Worm (Caenorhabditis elegans) whole organism, L3 larva: ENCODE measurements around the gene F26C11.3.

Source experiments
- aly-2 ChIP-seq: fragments of 150-350 bp; optimal IDR thresholded peaks from 2 replicates; lab custom pipeline; 2014; ENCODE audit warnings: missing biosample characterization, missing genetic modification characterization
- ama-1 ChIP-seq: fragments of 150-350 bp; optimal IDR thresholded peaks from 2 replicates; lab custom pipeline; 2018
- ceh-16 ChIP-seq: sonication (generic microtip); optimal IDR thresholded peaks from 2 replicates; lab custom pipeline; 2017; ENCODE audit warnings: missing biosample characterization, missing genetic modification characterization
- ceh-28 ChIP-seq: fragments of 150-350 bp; optimal IDR thresholded peaks from 2 replicates; lab custom pipeline; 2014; ENCODE audit warnings: missing biosample characterization, missing genetic modification reagents, missing genetic modification characterization
- ceh-82 ChIP-seq: fragments of 150-350 bp; optimal IDR thresholded peaks from 2 replicates; lab custom pipeline; 2014; ENCODE audit warnings: missing biosample characterization, missing genetic modification characterization
- ceh-9 ChIP-seq: sonication (generic microtip); optimal IDR thresholded peaks from 2 replicates; lab custom pipeline; 2018; ENCODE audit warnings: missing biosample characterization, missing genetic modification characterization
- daf-12 ChIP-seq: fragments of 150-350 bp; optimal IDR thresholded peaks from 2 replicates; lab custom pipeline; 2014; ENCODE audit warnings: missing biosample characterization, missing genetic modification reagents, missing genetic modification characterization
- egl-5 ChIP-seq: fragments of 150-350 bp; optimal IDR thresholded peaks from 2 replicates; lab custom pipeline; 2017; ENCODE audit warnings: missing biosample characterization, missing genetic modification reagents, missing genetic modification characterization, inconsistent platforms
- elt-3 ChIP-seq, 3 experiments: fragments of 150-350 bp in 1 of 3; sonication (generic microtip) in 2 of 3; optimal IDR thresholded peaks; 2 replicates in 2 of 3; 4 replicates in 1 of 3; lab custom pipeline; 2014 to 2017; ENCODE audit warnings: missing biosample characterization in 3 of 3, missing genetic modification characterization in 3 of 3
- eor-1 ChIP-seq, 2 experiments: fragments of 150-350 bp; optimal IDR thresholded peaks; 2 replicates each; lab custom pipeline; 2014 to 2018; ENCODE audit warnings: missing biosample characterization in 2 of 2, missing genetic modification characterization in 2 of 2
- fkh-10 ChIP-seq: sonication (generic microtip); optimal IDR thresholded peaks from 2 replicates; lab custom pipeline; 2017; ENCODE audit warnings: missing biosample characterization, missing genetic modification reagents, missing genetic modification characterization
- fkh-2 ChIP-seq: fragments of 150-350 bp; optimal IDR thresholded peaks from 2 replicates; lab custom pipeline; 2014; ENCODE audit warnings: missing biosample characterization, missing genetic modification reagents, missing genetic modification characterization
- hmg-11 ChIP-seq: sonication (generic microtip); optimal IDR thresholded peaks from 2 replicates; lab custom pipeline; 2016; ENCODE audit warnings: missing genetic modification characterization, missing compliant biosample characterization
- jun-1 ChIP-seq: fragments of 150-350 bp; optimal IDR thresholded peaks from 2 replicates; lab custom pipeline; 2014; ENCODE audit warnings: missing biosample characterization, missing genetic modification reagents, missing genetic modification characterization
- lin-15B ChIP-seq: fragments of 150-350 bp; optimal IDR thresholded peaks from 2 replicates; lab custom pipeline; 2014; ENCODE audit warnings: missing biosample characterization, missing genetic modification characterization
- lsy-12 ChIP-seq: sonication (generic microtip); optimal IDR thresholded peaks from 2 replicates; lab custom pipeline; 2016; ENCODE audit warnings: mild to moderate bottlenecking, missing genetic modification characterization, missing compliant biosample characterization
- mdl-1 ChIP-seq: fragments of 150-350 bp; optimal IDR thresholded peaks from 2 replicates; lab custom pipeline; 2014; ENCODE audit warnings: missing biosample characterization, missing genetic modification characterization
- nfya-1 ChIP-seq: sonication (generic microtip); optimal IDR thresholded peaks from 2 replicates; lab custom pipeline; 2017; ENCODE audit warnings: missing genetic modification characterization, mild to moderate bottlenecking, missing compliant biosample characterization, antibody characterized with exemption, moderate library complexity; ENCODE audit not compliant: insufficient read depth
- nhr-11 ChIP-seq: fragments of 150-350 bp; optimal IDR thresholded peaks from 2 replicates; lab custom pipeline; 2014; ENCODE audit warnings: missing biosample characterization, missing genetic modification characterization
- nhr-12 ChIP-seq: fragments of 150-350 bp; optimal IDR thresholded peaks from 2 replicates; lab custom pipeline; 2014; ENCODE audit warnings: missing biosample characterization, missing genetic modification characterization
- nhr-23 ChIP-seq: fragments of 150-350 bp; optimal IDR thresholded peaks from 2 replicates; lab custom pipeline; 2014; ENCODE audit warnings: missing biosample characterization, missing genetic modification reagents, missing genetic modification characterization
- nhr-25 ChIP-seq: sonication (generic microtip); optimal IDR thresholded peaks from 2 replicates; lab custom pipeline; 2017; ENCODE audit warnings: missing biosample characterization, missing genetic modification characterization
- nhr-28 ChIP-seq: fragments of 150-350 bp; optimal IDR thresholded peaks from 2 replicates; lab custom pipeline; 2014; ENCODE audit warnings: missing biosample characterization, missing genetic modification characterization
- nhr-43 ChIP-seq: sonication (generic microtip); optimal IDR thresholded peaks from 2 replicates; lab custom pipeline; 2016; ENCODE audit warnings: mild to moderate bottlenecking, missing genetic modification characterization, missing compliant biosample characterization; ENCODE audit not compliant: poor library complexity, severe bottlenecking
- nhr-76 ChIP-seq: fragments of 150-350 bp; sonication (generic microtip); optimal IDR thresholded peaks from 5 replicates; lab custom pipeline; 2014; ENCODE audit warnings: missing biosample characterization, missing genetic modification characterization
- nhr-77 ChIP-seq: fragments of 150-350 bp; optimal IDR thresholded peaks from 2 replicates; lab custom pipeline; 2014; ENCODE audit warnings: missing biosample characterization, missing genetic modification characterization
- pha-4 ChIP-seq: fragments of 150-350 bp; optimal IDR thresholded peaks from 2 replicates; lab custom pipeline; 2014; ENCODE audit warnings: missing biosample characterization, missing genetic modification reagents, missing genetic modification characterization
- sea-2 ChIP-seq: fragments of 150-350 bp; sonication (generic microtip); optimal IDR thresholded peaks from 4 replicates; lab custom pipeline; 2014; ENCODE audit warnings: missing biosample characterization, missing genetic modification reagents, missing genetic modification characterization
- unc-39 ChIP-seq: sonication (generic microtip); optimal IDR thresholded peaks from 4 replicates; lab custom pipeline; 2017; ENCODE audit warnings: missing biosample characterization, missing genetic modification characterization
- ztf-11 ChIP-seq: fragments of 150-350 bp; optimal IDR thresholded peaks from 2 replicates; lab custom pipeline; 2014; ENCODE audit warnings: missing biosample characterization, missing genetic modification characterization
- ztf-4 ChIP-seq: fragments of 150-350 bp; optimal IDR thresholded peaks from 2 replicates; lab custom pipeline; 2014; ENCODE audit warnings: missing biosample characterization, missing genetic modification characterization

Gene F26C11.3

ce11 chrII:9891031-9891689 is 23.7 kb downstream of the F26C11.3 start, which contains the start of gene vgln-1:
TSS of gene vgln-1 (minus strand) at chrII:9891081.
- TF ChIP-seq nhr-25 (tag; lab: Kevin White, UChicago) (peak; percentile 55), nhr-12 (tag; lab: Kevin White, UChicago) (no peak), eor-1 (tag; optimal IDR thresholded peaks at IDR 0.05; lab: Kevin White, UChicago) (no peak), nhr-23 (peak; percentile 61), lin-15B (tag; lab: Kevin White, UChicago) (no peak), hmg-11 (tag; lab: Kevin White, UChicago) (peak; percentile 1), pha-4 (tag; lab: Kevin White, UChicago) (peak; percentile 69)
- TF ChIP-seq, all 47 proteins: peak for 4

ce11 chrII:9888549-9888948 is 26.4 kb downstream of the F26C11.3 start:
- TF ChIP-seq eor-1 (tag; optimal IDR thresholded peaks at IDR 0.05; lab: Kevin White, UChicago) (no peak), mdl-1 (tag; lab: Kevin White, UChicago) (no peak), ceh-16 (tag; lab: Kevin White, UChicago) (no peak), nhr-23 (no peak), ztf-4 (tag; lab: Kevin White, UChicago) (no peak)

ce11 chrII:9886216-9886615 is 28.7 kb downstream of the F26C11.3 start, which contains the start of gene algn-8:
TSS of gene algn-8 (minus strand) at chrII:9886442.
- no peak for TF ChIP-seq hmg-11 (tag; lab: Kevin White, UChicago)
- no peak for TF ChIP-seq unc-39
- no peak for TF ChIP-seq nhr-12 (tag; lab: Kevin White, UChicago)
- no peak for TF ChIP-seq nfya-1 (tag; lab: Kevin White, UChicago)
- no peak for TF ChIP-seq nhr-43 (tag; lab: Kevin White, UChicago)
- TF ChIP-seq ztf-4 (tag; lab: Kevin White, UChicago) = no peak
- TF ChIP-seq nhr-76 (tag; lab: Kevin White, UChicago) = no peak
- TF ChIP-seq ama-1 (lab: Kevin White, UChicago) = no peak
- TF ChIP-seq ceh-9 (tag; lab: Kevin White, UChicago) = no peak
- TF ChIP-seq mdl-1 (tag; lab: Kevin White, UChicago) = no peak
- TF ChIP-seq nhr-25 (tag; lab: Kevin White, UChicago) = no peak
- TF ChIP-seq ztf-11 (tag; lab: Kevin White, UChicago) = no peak
- no peak for TF ChIP-seq ceh-82 (tag; lab: Kevin White, UChicago)
- TF ChIP-seq sea-2 = no peak
- no peak for TF ChIP-seq elt-3 (tag; optimal IDR thresholded peaks at IDR 0.05; lab: Kevin White, UChicago)
- TF ChIP-seq, all 47 proteins: peak for 0

ce11 chrII:9880826-9881225 is 34.1 kb downstream of the F26C11.3 start, which contains the start of gene C08H9.15:
TSS of gene C08H9.15 (plus strand) at chrII:9881193.
- TF ChIP-seq pha-4 (tag; lab: Kevin White, UChicago) = no peak
- no peak for TF ChIP-seq nhr-76 (tag; lab: Kevin White, UChicago)
- TF ChIP-seq fkh-10 (GFP tag; lab: Kevin White, UChicago) = no peak
- no peak for TF ChIP-seq fkh-2 (tag; lab: Kevin White, UChicago)
- TF ChIP-seq egl-5 = no peak
- TF ChIP-seq aly-2 (tag; lab: Kevin White, UChicago) = no peak
- TF ChIP-seq daf-12 (tag; lab: Kevin White, UChicago) = no peak
- TF ChIP-seq nhr-25 (tag; lab: Kevin White, UChicago) = peak; percentile 30

- no peak for TF ChIP-seq jun-1 (tag; lab: Kevin White, UChicago)
- peak; percentile 32 for TF ChIP-seq nhr-23
Observed at ce11 chrII:9879815-9880214, 35.1 kb downstream of the F26C11.3 start.

ce11 chrII:9874508-9875229 is 40.2 kb downstream of the F26C11.3 start, which contains the start of the genes chil-2 and ctsa-3.2:
TSS of gene chil-2 (minus strand) at chrII:9874608.
TSS of gene ctsa-3.2 (plus strand) at chrII:9875179.
- TF ChIP-seq nhr-11 (tag; lab: Kevin White, UChicago) (no peak), ceh-28 (no peak), nhr-77 (tag; lab: Kevin White, UChicago) (no peak), egl-5 (no peak), nfya-1 (tag; lab: Kevin White, UChicago) (no peak), lsy-12 (tag; lab: Kevin White, UChicago) (no peak), nhr-28 (tag; lab: Kevin White, UChicago) (no peak)
